4 fruit fly cellular contexts compared by ENCODE assay signal in genomic region chr3L:729345-729744, dm6.
TF ChIP-seq lines count a peak whose summit lies in the region.

No protein-coding gene starts in this region.

- no peak for TF ChIP-seq CTCF in whole organism, embryonic (GFP tag; optimal IDR thresholded peaks at IDR 0.05; lab: Kevin White, UChicago)

TF ChIP-seq in whole organism, embryonic, 481 proteins besides CTCF, POLR2A, EP300 and RAD21:
- TF ChIP-seq hkb (optimal IDR thresholded peaks at IDR 0.05; lab: Kevin White, UChicago) (peak; percentile 8), hkb (GFP tag; IDR thresholded peaks at IDR 0.05; lab: Robert Waterston, UW) (no peak), CG17359 (tag; optimal IDR thresholded peaks at IDR 0.05; lab: Kevin White, UChicago) (no peak)

TF ChIP-seq in whole organism, prepupa, 60 proteins besides CTCF, POLR2A, EP300 and RAD21 (continues in another document):
- TF ChIP-seq fkh (GFP tag; optimal IDR thresholded peaks at IDR 0.05; lab: Kevin White, UChicago) (no peak), CG11902 (GFP tag; optimal IDR thresholded peaks at IDR 0.05; lab: Kevin White, UChicago) (peak; percentile 15), CG10631 (GFP tag; optimal IDR thresholded peaks at IDR 0.05; lab: Kevin White, UChicago) (peak; percentile 12), CG31627 (GFP tag; optimal IDR thresholded peaks at IDR 0.05; lab: Kevin White, UChicago) (peak; percentile 51), fd85E (GFP tag; optimal IDR thresholded peaks at IDR 0.05; lab: Kevin White, UChicago) (no peak), CG8632 (GFP tag; optimal IDR thresholded peaks at IDR 0.05; lab: Kevin White, UChicago) (no peak), Sox15 (GFP tag; optimal IDR thresholded peaks at IDR 0.05; lab: Kevin White, UChicago) (no peak), dac (GFP tag; optimal IDR thresholded peaks at IDR 0.05; lab: Kevin White, UChicago) (no peak), net (GFP tag; optimal IDR thresholded peaks at IDR 0.05; lab: Kevin White, UChicago) (no peak), Eip93F (GFP tag; optimal IDR thresholded peaks at IDR 0.05; lab: Kevin White, UChicago) (peak; percentile 66), achi (GFP tag; optimal IDR thresholded peaks at IDR 0.05; lab: Kevin White, UChicago) (no peak), CG8319 (GFP tag; optimal IDR thresholded peaks at IDR 0.05; lab: Kevin White, UChicago) (no peak), Gug (GFP tag; IDR thresholded peaks at IDR 0.05; lab: Robert Waterston, UW) (no peak), CG11294 (GFP tag; IDR thresholded peaks at IDR 0.05; lab: Robert Waterston, UW) (no peak), CG9139 (GFP tag; optimal IDR thresholded peaks at IDR 0.05; lab: Kevin White, UChicago) (no peak), CG1621 (tag; optimal IDR thresholded peaks at IDR 0.05; lab: Kevin White, UChicago) (no peak), CG6276 (GFP tag; optimal IDR thresholded peaks at IDR 0.05; lab: Kevin White, UChicago) (no peak), CG3919 (GFP tag; optimal IDR thresholded peaks at IDR 0.05; lab: Kevin White, UChicago) (peak; percentile 57), CG16779 (tag; optimal IDR thresholded peaks at IDR 0.05; lab: Kevin White, UChicago) (no peak), CG6854 (GFP tag; optimal IDR thresholded peaks at IDR 0.05; lab: Kevin White, UChicago) (peak; percentile 52), esn (GFP tag; optimal IDR thresholded peaks at IDR 0.05; lab: Kevin White, UChicago) (peak; percentile 74), CG3032 (tag; optimal IDR thresholded peaks at IDR 0.05; lab: Kevin White, UChicago) (no peak), salr (GFP tag; optimal IDR thresholded peaks at IDR 0.05; lab: Kevin White, UChicago) (no peak), eg (GFP tag; IDR thresholded peaks at IDR 0.05; lab: Robert Waterston, UW) (no peak), CG8119 (GFP tag; IDR thresholded peaks at IDR 0.05; lab: Robert Waterston, UW) (no peak), lz (GFP tag; optimal IDR thresholded peaks at IDR 0.05; lab: Kevin White, UChicago) (peak; percentile 55), Hr38 (GFP tag; optimal IDR thresholded peaks at IDR 0.05; lab: Kevin White, UChicago) (no peak), CG11762 (GFP tag; optimal IDR thresholded peaks at IDR 0.05; lab: Kevin White, UChicago; ENCODE audit: insufficient read depth) (no peak), CG7368 (GFP tag; optimal IDR thresholded peaks at IDR 0.05; lab: Kevin White, UChicago) (no peak), Sox14 (GFP tag; optimal IDR thresholded peaks at IDR 0.05; lab: Kevin White, UChicago) (peak; percentile 17), cyc (GFP tag; optimal IDR thresholded peaks at IDR 0.05; lab: Kevin White, UChicago) (peak; percentile 58)

TF ChIP-seq in whole organism, pupa, 21 proteins besides CTCF, POLR2A, EP300 and RAD21:
- TF ChIP-seq CG9948 (tag; optimal IDR thresholded peaks at IDR 0.05; lab: Kevin White, UChicago) (peak; percentile 0), Pif1A (GFP tag; optimal IDR thresholded peaks at IDR 0.05; lab: Kevin White, UChicago) (no peak), CG17806 (tag; optimal IDR thresholded peaks at IDR 0.05; lab: Kevin White, UChicago) (peak; percentile 9), CG13204 (GFP tag; optimal IDR thresholded peaks at IDR 0.05; lab: Kevin White, UChicago) (no peak), CG15710 (tag; optimal IDR thresholded peaks at IDR 0.05; lab: Kevin White, UChicago) (no peak), EcR (GFP tag; optimal IDR thresholded peaks at IDR 0.05; lab: Kevin White, UChicago) (no peak), CG4496 (GFP tag; IDR thresholded peaks at IDR 0.05; lab: Robert Waterston, UW) (no peak), Snoo (tag; optimal IDR thresholded peaks at IDR 0.05; lab: Kevin White, UChicago) (peak; percentile 32)

TF ChIP-seq in whole organism, wandering third instar larva, 38 proteins besides CTCF, POLR2A, EP300 and RAD21:
- TF ChIP-seq Hr83 (GFP tag; optimal IDR thresholded peaks at IDR 0.05; lab: Kevin White, UChicago; ENCODE audit: poor library complexity, severe bottlenecking), result no peak
- TF ChIP-seq CrebA (GFP tag; optimal IDR thresholded peaks at IDR 0.05; lab: Kevin White, UChicago; ENCODE audit: borderline replicate concordance), result no peak
- no peak for TF ChIP-seq dsf (GFP tag; optimal IDR thresholded peaks at IDR 0.05; lab: Kevin White, UChicago; ENCODE audit: borderline replicate concordance)
- no peak for TF ChIP-seq N (GFP tag; optimal IDR thresholded peaks at IDR 0.05; lab: Kevin White, UChicago)
- peak; percentile 23 for TF ChIP-seq psq (GFP tag; optimal IDR thresholded peaks at IDR 0.05; lab: Kevin White, UChicago)
- TF ChIP-seq Rel (GFP tag; optimal IDR thresholded peaks at IDR 0.05; lab: Kevin White, UChicago), result no peak
- TF ChIP-seq Rel (tag; optimal IDR thresholded peaks at IDR 0.05; lab: Kevin White, UChicago), result no peak
- TF ChIP-seq foxo (GFP tag; optimal IDR thresholded peaks at IDR 0.05; lab: Kevin White, UChicago), result peak in 1 of 2 experiments; percentile 61
- TF ChIP-seq Dif (GFP tag; optimal IDR thresholded peaks at IDR 0.05; lab: Kevin White, UChicago; ENCODE audit: partially characterized antibody), result no peak
- TF ChIP-seq Sp1 (GFP tag; optimal IDR thresholded peaks at IDR 0.05; lab: Kevin White, UChicago), result peak; percentile 26
- TF ChIP-seq tai (GFP tag; optimal IDR thresholded peaks at IDR 0.05; lab: Kevin White, UChicago), result no peak
- TF ChIP-seq sv (GFP tag; optimal IDR thresholded peaks at IDR 0.05; lab: Kevin White, UChicago), result no peak
- peak; percentile 48 for TF ChIP-seq HLH106 (tag; optimal IDR thresholded peaks at IDR 0.05; lab: Kevin White, UChicago)
- no peak for TF ChIP-seq Hr78 (GFP tag; optimal IDR thresholded peaks at IDR 0.05; lab: Kevin White, UChicago)
- TF ChIP-seq Dfd (GFP tag; optimal IDR thresholded peaks at IDR 0.05; lab: Kevin White, UChicago), result no peak
- no peak for TF ChIP-seq Myc (optimal IDR thresholded peaks at IDR 0.05; lab: Kevin White, UChicago)
- peak; percentile 38 for TF ChIP-seq br (GFP tag; optimal IDR thresholded peaks at IDR 0.05; lab: Kevin White, UChicago)
- TF ChIP-seq fru (GFP tag; optimal IDR thresholded peaks at IDR 0.05; lab: Kevin White, UChicago), result peak; percentile 67
- peak; percentile 27 for TF ChIP-seq dmrt93B (GFP tag; optimal IDR thresholded peaks at IDR 0.05; lab: Kevin White, UChicago)
- no peak for TF ChIP-seq lola (GFP tag; optimal IDR thresholded peaks at IDR 0.05; lab: Kevin White, UChicago)
- peak; percentile 10 for TF ChIP-seq Jra (GFP tag; optimal IDR thresholded peaks at IDR 0.05; lab: Kevin White, UChicago)
- no peak for TF ChIP-seq dl (GFP tag; optimal IDR thresholded peaks at IDR 0.05; lab: Kevin White, UChicago; ENCODE audit: insufficient read depth in 1 of 2, partially characterized antibody in 2 of 2)
- peak; percentile 38 for TF ChIP-seq ey (GFP tag; optimal IDR thresholded peaks at IDR 0.05; lab: Kevin White, UChicago)
- no peak for TF ChIP-seq GATAd (GFP tag; optimal IDR thresholded peaks at IDR 0.05; lab: Kevin White, UChicago)
- TF ChIP-seq Vsx2 (GFP tag; optimal IDR thresholded peaks at IDR 0.05; lab: Kevin White, UChicago; ENCODE audit: partially characterized antibody), result no peak
- TF ChIP-seq brk (GFP tag; optimal IDR thresholded peaks at IDR 0.05; lab: Kevin White, UChicago), result no peak
- no peak for TF ChIP-seq jim (GFP tag; optimal IDR thresholded peaks at IDR 0.05; lab: Kevin White, UChicago)
- no peak for TF ChIP-seq CG32264 (GFP tag; optimal IDR thresholded peaks at IDR 0.05; lab: Kevin White, UChicago)
- no peak for TF ChIP-seq usp (GFP tag; optimal IDR thresholded peaks at IDR 0.05; lab: Kevin White, UChicago)
- peak; percentile 65 for TF ChIP-seq h (GFP tag; optimal IDR thresholded peaks at IDR 0.05; lab: Kevin White, UChicago)
- no peak for TF ChIP-seq Abd-B (GFP tag; optimal IDR thresholded peaks at IDR 0.05; lab: Kevin White, UChicago)
- peak; percentile 27 for TF ChIP-seq sage (GFP tag; optimal IDR thresholded peaks at IDR 0.05; lab: Kevin White, UChicago)
- TF ChIP-seq Hnf4 (GFP tag; optimal IDR thresholded peaks at IDR 0.05; lab: Kevin White, UChicago), result peak; percentile 38
- TF ChIP-seq CG9705 (GFP tag; optimal IDR thresholded peaks at IDR 0.05; lab: Kevin White, UChicago), result no peak
- TF ChIP-seq pan (optimal IDR thresholded peaks at IDR 0.05; lab: Kevin White, UChicago), result no peak
- no peak for TF ChIP-seq Mio (GFP tag; optimal IDR thresholded peaks at IDR 0.05; lab: Kevin White, UChicago)
- TF ChIP-seq woc (GFP tag; optimal IDR thresholded peaks at IDR 0.05; lab: Kevin White, UChicago), result peak; percentile 8
- peak; percentile 40 for TF ChIP-seq rgr (GFP tag; optimal IDR thresholded peaks at IDR 0.05; lab: Kevin White, UChicago)
- no peak for TF ChIP-seq OdsH (GFP tag; optimal IDR thresholded peaks at IDR 0.05; lab: Kevin White, UChicago)

Comparison
In these comparisons a context has a peak if more than half of its experiments do, and no peak if none do; other contexts are left out.
1. Of the 7 proteins assayed by ChIP-seq in both whole organism, embryonic and whole organism, prepupa: peak only in whole organism, embryonic: none; only in whole organism, prepupa: CG6854, Hr39 and Sox102F; in both: none; in neither: 4.